Fruit fly (Drosophila melanogaster): Measurements from ENCODE around the gene cact.

The cact gene

dm6 chr2L:16268869-16269231 lies 57.2 kb downstream of the cact start:
- TF ChIP-seq CG5245 (GFP tag; optimal IDR thresholded peaks at IDR 0.05) (no peak), CG32772 (GFP tag; IDR thresholded peaks at IDR 0.05) (no peak), CG2120 (GFP tag; optimal IDR thresholded peaks at IDR 0.05) (peak; percentile 9), bbx (GFP tag; IDR thresholded peaks at IDR 0.05; ENCODE audit: partially characterized antibody) (no peak), bowl (GFP tag; IDR thresholded peaks at IDR 0.05) (no peak), sens (GFP tag) (peak; percentile 54), CG1792 (GFP tag; optimal IDR thresholded peaks at IDR 0.05) (no peak), Max (GFP tag; optimal IDR thresholded peaks at IDR 0.05) (no peak), dan (GFP tag; IDR thresholded peaks at IDR 0.05) (no peak), eve (GFP tag; optimal IDR thresholded peaks at IDR 0.05) (peak in 1 of 2 experiments; percentile 47)

dm6 chr2L:16268107-16268539 lies 57.9 kb downstream of the cact start:
- TF ChIP-seq CG10543 (GFP tag; optimal IDR thresholded peaks at IDR 0.05) (peak; percentile 3), CG17912 (GFP tag; optimal IDR thresholded peaks at IDR 0.05) (peak; percentile 4), pfk (GFP tag; optimal IDR thresholded peaks at IDR 0.05) (peak; percentile 66), Dad (GFP tag; optimal IDR thresholded peaks at IDR 0.05) (no peak), insv (GFP tag; optimal IDR thresholded peaks at IDR 0.05) (peak in 1 of 2 experiments; percentile 76), CG15269 (tag; optimal IDR thresholded peaks at IDR 0.05) (no peak), CG11504 (tag; optimal IDR thresholded peaks at IDR 0.05) (peak; percentile 42), sqz (GFP tag; optimal IDR thresholded peaks at IDR 0.05) (peak; percentile 21), ftz-f1 (GFP tag; optimal IDR thresholded peaks at IDR 0.05) (peak; percentile 6), crp (GFP tag; optimal IDR thresholded peaks at IDR 0.05) (peak in 1 of 2 experiments; percentile 70), nerfin-1 (tag; optimal IDR thresholded peaks at IDR 0.05) (peak; percentile 25), pum (GFP tag; optimal IDR thresholded peaks at IDR 0.05) (no peak), tap (tag; optimal IDR thresholded peaks at IDR 0.05) (peak; percentile 34), Elba2 (GFP tag; optimal IDR thresholded peaks at IDR 0.05) (peak; percentile 8), Atf-2 (GFP tag; optimal IDR thresholded peaks at IDR 0.05) (no peak), Ets65A (GFP tag) (no peak), btn (GFP tag; optimal IDR thresholded peaks at IDR 0.05) (no peak), pros (GFP tag; optimal IDR thresholded peaks at IDR 0.05) (peak; percentile 58), Med (GFP tag) (peak; percentile 75), nau (GFP tag; optimal IDR thresholded peaks at IDR 0.05) (peak; percentile 30), so (GFP tag; IDR thresholded peaks at IDR 0.05) (no peak), CG17385 (GFP tag; optimal IDR thresholded peaks at IDR 0.05) (peak; percentile 18), grn (GFP tag; optimal IDR thresholded peaks at IDR 0.05) (peak; percentile 73), kni (GFP tag; optimal IDR thresholded peaks at IDR 0.05) (peak; percentile 12), odd (GFP tag; optimal IDR thresholded peaks at IDR 0.05) (peak; percentile 2), Fer1 (GFP tag; optimal IDR thresholded peaks at IDR 0.05) (peak; percentile 12), CG1233 (GFP tag; optimal IDR thresholded peaks at IDR 0.05) (no peak), Trl (optimal IDR thresholded peaks at IDR 0.05) (peak; percentile 85 to 95), Trl (GFP tag; optimal IDR thresholded peaks at IDR 0.05) (no peak), cas (GFP tag; IDR thresholded peaks at IDR 0.05) (no peak), nom (GFP tag; optimal IDR thresholded peaks at IDR 0.05) (peak; percentile 8), CG14441 (GFP tag; IDR thresholded peaks at IDR 0.05) (no peak), tin (GFP tag; optimal IDR thresholded peaks at IDR 0.05) (no peak), Ada2b (GFP tag; IDR thresholded peaks at IDR 0.05) (no peak), CG11093 (GFP tag; IDR thresholded peaks at IDR 0.05) (no peak), lbe (GFP tag; optimal IDR thresholded peaks at IDR 0.05) (peak; percentile 14), CG10147 (GFP tag; optimal IDR thresholded peaks at IDR 0.05) (no peak), CG2120 (GFP tag; optimal IDR thresholded peaks at IDR 0.05) (no peak), en (GFP tag; optimal IDR thresholded peaks at IDR 0.05) (no peak), cg (GFP tag; optimal IDR thresholded peaks at IDR 0.05) (peak; percentile 49), twi (tag; optimal IDR thresholded peaks at IDR 0.05) (peak; percentile 56), Neu2 (GFP tag; optimal IDR thresholded peaks at IDR 0.05; ENCODE audit: borderline replicate concordance) (peak; percentile 8)

Data from whole organism, embryonic.